Fruit fly (Drosophila melanogaster) whole organism, embryonic: ENCODE results near the gene Ir11a.
A peak's percentile ranks its signal among the peaks of the same experiment; 100 is the strongest.

Source experiments
- ATbp ChIP-seq: fragments of 200-800 bp; sonication (Bioruptor generic); optimal IDR thresholded peaks from 2 replicates; lab custom pipeline; 2017; ENCODE audit warnings: missing biosample characterization, mild to moderate bottlenecking, missing genetic modification characterization, missing genetic modification reagents
- CG10543 ChIP-seq: fragments of 200-800 bp; sonication (Bioruptor generic); optimal IDR thresholded peaks from 3 replicates; lab custom pipeline; 2017; ENCODE audit warnings: missing biosample characterization, mild to moderate bottlenecking, missing genetic modification characterization, moderate library complexity
- CG10565 ChIP-seq: fragments of 200-800 bp; sonication (Bioruptor generic); optimal IDR thresholded peaks from 3 replicates; lab custom pipeline; 2016; ENCODE audit warnings: missing biosample characterization, mild to moderate bottlenecking, missing genetic modification characterization
- CG11456 ChIP-seq: fragments of 200-800 bp; sonication (Bioruptor generic); IDR thresholded peaks from 3 replicates; pipeline ENCODE4 v1.3.6; 2022; ENCODE audit warnings: missing biosample characterization, missing genetic modification characterization
- CG17385 ChIP-seq: fragments of 200-800 bp; sonication (Bioruptor generic); optimal IDR thresholded peaks from 3 replicates; lab custom pipeline; 2018; ENCODE audit warnings: missing biosample characterization, mild to moderate bottlenecking, missing genetic modification characterization
- CG32772 ChIP-seq: fragments of 200-800 bp; sonication (Bioruptor generic); IDR thresholded peaks from 2 replicates; pipeline ENCODE4 v1.3.6; 2022; ENCODE audit warnings: missing biosample characterization, missing genetic modification characterization
- CG4707 ChIP-seq: fragments of 200-800 bp; sonication (Bioruptor generic); optimal IDR thresholded peaks from 2 replicates; lab custom pipeline; 2018; ENCODE audit warnings: missing biosample characterization, mild to moderate bottlenecking, missing genetic modification characterization, moderate library complexity
- CG4820 ChIP-seq: fragments of 200-800 bp; sonication (Bioruptor generic); optimal IDR thresholded peaks from 3 replicates; lab custom pipeline; 2016; ENCODE audit warnings: missing biosample characterization, missing genetic modification characterization
- CG7271 ChIP-seq: fragments of 200-800 bp; sonication (Bioruptor generic); optimal IDR thresholded peaks from 2 replicates; lab custom pipeline; 2018; ENCODE audit warnings: missing biosample characterization, mild to moderate bottlenecking, missing genetic modification characterization, moderate library complexity
- CG9437 ChIP-seq: fragments of 200-800 bp; sonication (Bioruptor generic); optimal IDR thresholded peaks from 2 replicates; lab custom pipeline; 2018; ENCODE audit warnings: missing biosample characterization, mild to moderate bottlenecking, missing genetic modification characterization
- CTCF ChIP-seq: fragments of 200-800 bp; sonication (Bioruptor generic); optimal IDR thresholded peaks from 2 replicates; lab custom pipeline; 2017; ENCODE audit warnings: missing biosample characterization, mild to moderate bottlenecking, missing genetic modification characterization, moderate library complexity
- GATAe ChIP-seq: fragments of 200-800 bp; sonication (Bioruptor generic); conservative IDR thresholded peaks from 2 replicates; pipeline ENCODE4 v1.3.6; 2022; ENCODE audit warnings: missing biosample characterization, missing genetic modification characterization
- Hr39 ChIP-seq: fragments of >200 bp; optimal IDR thresholded peaks from 2 replicates; lab custom pipeline; 2017
- MTF-1 ChIP-seq: fragments of 200-800 bp; sonication (Bioruptor generic); optimal IDR thresholded peaks from 2 replicates; lab custom pipeline; 2018; ENCODE audit warnings: missing biosample characterization, mild to moderate bottlenecking, missing genetic modification characterization, borderline replicate concordance
- NC2α ChIP-seq: fragments of 200-800 bp; sonication (Bioruptor generic); optimal IDR thresholded peaks from 2 replicates; lab custom pipeline; 2016; ENCODE audit warnings: missing biosample characterization, missing genetic modification characterization
- NfI ChIP-seq: fragments of 200-800 bp; sonication (Bioruptor generic); optimal IDR thresholded peaks from 3 replicates; lab custom pipeline; 2018; ENCODE audit warnings: missing biosample characterization, mild to moderate bottlenecking, missing genetic modification characterization, moderate library complexity
- Sox102F ChIP-seq: fragments of 200-800 bp; sonication (Bioruptor generic); optimal IDR thresholded peaks from 2 replicates; lab custom pipeline; 2018; ENCODE audit warnings: missing biosample characterization, mild to moderate bottlenecking, missing genetic modification characterization, moderate library complexity
- bbx ChIP-seq: fragments of 200-800 bp; sonication (Bioruptor generic); IDR thresholded peaks from 2 replicates; pipeline ENCODE4 v1.3.6; 2022; ENCODE audit warnings: missing biosample characterization, missing genetic modification characterization; ENCODE audit not compliant: partially characterized antibody
- btn ChIP-seq: fragments of 200-800 bp; sonication (Bioruptor generic); optimal IDR thresholded peaks from 2 replicates; lab custom pipeline; 2016; ENCODE audit warnings: missing biosample characterization, missing genetic modification characterization
- dan ChIP-seq: fragments of 200-800 bp; sonication (Bioruptor generic); IDR thresholded peaks from 2 replicates; pipeline ENCODE4 v1.3.6; 2022; ENCODE audit warnings: missing biosample characterization, missing genetic modification characterization
- danr ChIP-seq: fragments of 200-800 bp; sonication (Bioruptor generic); IDR thresholded peaks from 2 replicates; pipeline ENCODE4 v1.3.6; 2022; ENCODE audit warnings: missing biosample characterization, missing genetic modification characterization
- h ChIP-seq: fragments of >200 bp; optimal IDR thresholded peaks from 2 replicates; lab custom pipeline; 2017
- hb ChIP-seq: fragments of 200-800 bp; sonication (Bioruptor generic); IDR thresholded peaks from 3 replicates; pipeline ENCODE4 v1.3.6; 2022; ENCODE audit warnings: missing biosample characterization, missing genetic modification characterization; ENCODE audit not compliant: partially characterized antibody
- lola ChIP-seq, 3 experiments: fragments of >200 bp in 2 of 3; fragments of 200-800 bp in 1 of 3; sonication (Bioruptor generic) in 1 of 3; optimal IDR thresholded peaks; 2 replicates each; lab custom pipeline; 2017 to 2019; ENCODE audit warnings: missing biosample characterization in 3 of 3, missing genetic modification characterization in 3 of 3, mild to moderate bottlenecking in 1 of 3, moderate library complexity in 1 of 3
- lov ChIP-seq, 2 experiments: fragments of 200-800 bp in 1 of 2; fragments of >200 bp in 1 of 2; sonication (Bioruptor generic) in 1 of 2; IDR thresholded peaks in 1 of 2; optimal IDR thresholded peaks in 1 of 2; 2 replicates in 1 of 2; 3 replicates in 1 of 2; pipeline versions ENCODE4 v1.3.6 to Lab custom; 2017 to 2022; ENCODE audit warnings: missing biosample characterization in 1 of 2, missing genetic modification characterization in 1 of 2
- run ChIP-seq: fragments of 200-800 bp; sonication (Bioruptor generic); optimal IDR thresholded peaks from 3 replicates; lab custom pipeline; 2018; ENCODE audit warnings: missing biosample characterization, mild to moderate bottlenecking, missing genetic modification characterization
- shn ChIP-seq: fragments of 200-800 bp; sonication (Bioruptor generic); optimal IDR thresholded peaks from 3 replicates; lab custom pipeline; 2016; ENCODE audit warnings: missing biosample characterization, missing genetic modification characterization
- slbo ChIP-seq: fragments of 200-800 bp; sonication (Bioruptor generic); IDR thresholded peaks from 2 replicates; pipeline ENCODE4 v1.3.6; 2022; ENCODE audit warnings: missing biosample characterization, missing genetic modification characterization
- unc-4 ChIP-seq: fragments of 200-800 bp; sonication (Bioruptor generic); IDR thresholded peaks from 2 replicates; pipeline ENCODE4 v1.3.6; 2022; ENCODE audit warnings: missing biosample characterization, missing genetic modification characterization; ENCODE audit not compliant: partially characterized antibody
- vvl ChIP-seq: fragments of 200-800 bp; sonication (Bioruptor generic); IDR thresholded peaks from 2 replicates; pipeline ENCODE4 v1.3.6; 2022; ENCODE audit warnings: missing biosample characterization, missing genetic modification characterization

Ir11a gene

dm6 chrX:12386255-12386654, 8.7 kb upstream of the Ir11a start:
- TF ChIP-seq CTCF (GFP tag; lab: Kevin White, UChicago) (peak; percentile 89), ATbp (no peak)

DNA sequence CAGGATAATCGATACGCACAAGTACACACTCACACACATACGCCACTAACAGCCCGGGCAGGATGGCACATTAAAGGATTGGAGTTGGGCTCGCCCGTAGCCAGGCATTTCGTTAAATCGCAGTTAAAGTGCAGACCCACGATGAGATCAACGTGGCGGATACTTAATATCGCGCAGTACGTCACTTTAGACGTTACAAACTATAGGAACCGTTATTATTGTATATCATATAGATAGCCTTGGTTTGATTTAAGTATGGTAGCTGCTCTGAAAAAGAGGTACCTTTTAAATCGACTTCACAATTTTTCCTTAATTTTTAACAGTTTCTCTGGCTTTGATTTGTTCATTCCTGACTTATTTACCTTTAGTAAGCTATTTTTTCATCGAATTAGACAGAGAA, 4.7 kb downstream of the Ir11a start, which contains the start of gene CG2577:
Gene CG2577, plus strand, starts transcription at position 301 of the 400 bp plus-strand sequence.
- TF ChIP-seq danr (GFP tag; lab: Robert Waterston, UW), result no peak
- TF ChIP-seq dan (GFP tag; lab: Robert Waterston, UW), result no peak
- TF ChIP-seq NfI (GFP tag; lab: Kevin White, UChicago), result no peak
- TF ChIP-seq ATbp, result no peak
- no peak for TF ChIP-seq lola (GFP tag; optimal IDR thresholded peaks at IDR 0.05; lab: Kevin White, UChicago)
- TF ChIP-seq CG4820, result no peak
- no peak for TF ChIP-seq GATAe (GFP tag; lab: Robert Waterston, UW)
- TF ChIP-seq NC2α (GFP tag; lab: Kevin White, UChicago), result no peak
- no peak for TF ChIP-seq h (lab: Kevin White, UChicago)
- TF ChIP-seq run (tag; lab: Kevin White, UChicago), result no peak
- no peak for TF ChIP-seq CG10565 (GFP tag; lab: Kevin White, UChicago)
- TF ChIP-seq CG4707 (GFP tag; lab: Kevin White, UChicago), result no peak
- TF ChIP-seq CG7271, result no peak
- TF ChIP-seq slbo (GFP tag; lab: Robert Waterston, UW), result no peak
- no peak for TF ChIP-seq CG32772 (GFP tag; lab: Robert Waterston, UW)
- no peak for TF ChIP-seq CG11456 (GFP tag; lab: Robert Waterston, UW)
- TF ChIP-seq hb (GFP tag; lab: Robert Waterston, UW), result no peak
- TF ChIP-seq, all 482 proteins: peak for 0

- TF ChIP-seq vvl (GFP tag; lab: Robert Waterston, UW), result no peak
- no peak for TF ChIP-seq lov (optimal IDR thresholded peaks at IDR 0.05; lab: Kevin White, UChicago)
- no peak for TF ChIP-seq lov (GFP tag; IDR thresholded peaks at IDR 0.05; lab: Robert Waterston, UW)
- no peak for TF ChIP-seq shn
- no peak for TF ChIP-seq btn (GFP tag; lab: Kevin White, UChicago)
- TF ChIP-seq Sox102F (GFP tag; lab: Kevin White, UChicago), result no peak
- peak; percentile 83 for TF ChIP-seq Hr39 (lab: Kevin White, UChicago)
- TF ChIP-seq bbx (GFP tag; lab: Robert Waterston, UW), result no peak
Measured at dm6 chrX:12356093-12356492, 21.5 kb downstream of the Ir11a start.

DNA sequence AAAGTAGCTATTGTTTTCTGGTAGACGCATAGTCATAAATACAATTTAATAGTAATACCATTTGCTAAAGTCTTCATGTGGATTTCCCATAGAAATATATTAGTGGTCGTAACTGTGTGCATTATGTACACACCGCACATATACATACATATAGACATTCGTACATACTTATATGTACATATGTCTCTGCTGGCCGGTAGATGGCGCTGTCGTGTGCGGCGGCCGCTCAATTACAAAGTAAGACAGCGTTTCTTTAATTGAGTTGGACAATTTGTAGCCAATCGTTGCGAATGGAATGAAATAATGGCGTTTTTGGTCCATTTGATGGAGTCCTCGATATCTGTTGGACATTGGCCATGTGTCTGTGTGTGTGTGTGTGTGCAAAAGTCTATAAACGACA, 24.1 kb downstream of the Ir11a start:
- TF ChIP-seq MTF-1 (GFP tag; lab: Kevin White, UChicago) (no peak), CG9437 (GFP tag; lab: Kevin White, UChicago) (no peak), unc-4 (no peak), CTCF (GFP tag; lab: Kevin White, UChicago) (peak; percentile 69), CG10543 (no peak), CG17385 (GFP tag; lab: Kevin White, UChicago) (no peak)
